Worm (Caenorhabditis elegans) whole organism, young adult: Measurements from ENCODE around the gene M163.8.

Experiments used
- F57C9.4 ChIP-seq: sonication (generic microtip); optimal IDR thresholded peaks from 2 replicates; lab custom pipeline; 2017; ENCODE audit warnings: mild to moderate bottlenecking, missing genetic modification characterization, missing compliant biosample characterization
- K12H6.12 ChIP-seq: fragments of 200-800 bp; sonication (Bioruptor generic); optimal IDR thresholded peaks from 2 replicates; lab custom pipeline; 2018; ENCODE audit warnings: mild to moderate bottlenecking, missing genetic modification characterization, missing compliant biosample characterization
- ama-1 ChIP-seq, 3 experiments: fragments of 150-350 bp in 1 of 3; sonication (generic microtip) in 2 of 3; optimal IDR thresholded peaks; 2 replicates each; lab custom pipeline; 2014 to 2018; ENCODE audit warnings: missing biosample characterization in 2 of 3, missing genetic modification characterization in 2 of 3, missing genetic modification reagents in 2 of 3
- gei-17 ChIP-seq: fragments of 200-800 bp; sonication (Bioruptor generic); optimal IDR thresholded peaks from 2 replicates; lab custom pipeline; 2018; ENCODE audit warnings: mild to moderate bottlenecking, missing genetic modification characterization, missing compliant biosample characterization
- hlh-26 ChIP-seq: fragments of 200-800 bp; sonication (Bioruptor generic); conservative IDR thresholded peaks from 2 replicates; pipeline ENCODE4 v1.3.6; 2022; ENCODE audit warnings: missing genetic modification reagents, missing genetic modification characterization, missing compliant biosample characterization
- lsl-1 ChIP-seq: fragments of 200-800 bp; sonication (Bioruptor generic); optimal IDR thresholded peaks from 2 replicates; lab custom pipeline; 2018; ENCODE audit warnings: mild to moderate bottlenecking, missing genetic modification characterization, moderate library complexity, missing compliant biosample characterization
- nfya-1 ChIP-seq: sonication (generic microtip); optimal IDR thresholded peaks from 2 replicates; lab custom pipeline; 2017; ENCODE audit warnings: antibody characterized with exemption, missing compliant biosample characterization, missing genetic modification characterization, borderline replicate concordance; ENCODE audit not compliant: insufficient read depth
- nhr-90 ChIP-seq: sonication (generic microtip); optimal IDR thresholded peaks from 2 replicates; lab custom pipeline; 2016; ENCODE audit warnings: missing genotype, mild to moderate bottlenecking, missing genetic modification characterization, missing compliant biosample characterization
- snpc-1.3 ChIP-seq: sonication (generic microtip); optimal IDR thresholded peaks from 2 replicates; lab custom pipeline; 2017; ENCODE audit warnings: missing genetic modification characterization, mild to moderate bottlenecking, missing compliant biosample characterization, antibody characterized with exemption, moderate library complexity, missing genotype, missing genetic modification reagents; ENCODE audit not compliant: insufficient read depth
- snpc-4 ChIP-seq, 5 experiments: fragments of 150-350 bp in 1 of 5; sonication (generic microtip) in 4 of 5; optimal IDR thresholded peaks; 2 replicates each; lab custom pipeline; 2014 to 2018; ENCODE audit warnings: missing genetic modification characterization in 5 of 5, missing biosample characterization in 3 of 5, antibody characterized with exemption in 2 of 5, mild to moderate bottlenecking in 2 of 5, missing compliant biosample characterization in 2 of 5, missing genotype in 2 of 5, moderate library complexity in 2 of 5, missing genetic modification reagents in 1 of 5
- sptf-2 ChIP-seq: fragments of 200-800 bp; sonication (Bioruptor generic); optimal IDR thresholded peaks from 2 replicates; lab custom pipeline; 2018; ENCODE audit warnings: mild to moderate bottlenecking, missing genetic modification characterization, missing compliant biosample characterization
- unc-62 ChIP-seq: fragments of 150-350 bp; optimal IDR thresholded peaks from 2 replicates; lab custom pipeline; 2014; ENCODE audit warnings: missing biosample characterization, missing genetic modification reagents, missing genetic modification characterization

DNA sequence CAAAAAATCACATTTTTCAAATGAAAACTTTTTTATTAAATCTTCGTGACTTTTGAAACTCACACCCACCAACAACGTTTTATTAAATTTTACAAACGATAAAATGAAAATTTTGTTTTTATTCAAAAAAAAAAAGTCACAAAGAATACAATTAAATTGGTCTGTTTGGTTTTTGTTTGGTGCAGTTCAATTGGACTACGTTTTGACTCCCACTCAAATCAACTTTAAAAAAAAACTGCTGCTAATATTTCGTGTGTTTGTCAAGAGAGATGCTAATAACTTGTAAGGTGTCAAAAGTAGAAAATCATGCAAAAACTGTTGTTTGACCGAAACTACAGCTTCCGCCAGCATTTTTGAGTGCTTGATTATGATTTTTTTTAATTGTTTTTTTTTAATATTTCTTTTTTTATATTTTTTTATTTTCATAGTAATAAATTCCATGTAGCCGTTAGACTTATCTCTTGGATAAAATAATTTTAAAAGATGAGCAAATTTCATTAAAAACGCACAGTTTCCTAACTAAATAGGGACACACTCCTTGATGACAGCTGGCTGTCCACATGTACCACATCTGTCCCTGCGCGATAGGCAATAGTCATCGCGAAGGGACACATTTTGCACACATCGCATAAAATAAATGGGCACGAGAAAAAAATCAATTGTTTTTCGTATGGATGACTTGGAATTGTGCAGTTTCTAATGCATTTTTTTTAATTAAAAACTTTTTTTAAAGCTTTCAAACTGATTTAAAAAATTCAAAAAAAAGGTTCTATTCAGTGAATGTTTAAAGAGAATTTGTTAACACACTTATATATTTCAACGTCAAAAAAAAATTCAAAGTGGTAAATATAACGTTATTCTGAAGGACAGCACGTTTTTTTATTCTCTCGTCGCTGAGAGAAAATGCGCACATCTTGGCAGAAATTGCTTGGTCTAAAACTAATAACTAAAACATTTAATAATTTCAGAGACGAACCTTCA is 40.7 kb downstream of the M163.8 start:
- TF ChIP-seq nfya-1 (tag; lab: Kevin White, UChicago) (no peak), hlh-26 (GFP tag; lab: Robert Waterston, UW) (no peak), gei-17 (peak; percentile 98), nhr-90 (tag; lab: Kevin White, UChicago) (peak; percentile 91), lsl-1 (GFP tag; lab: Kevin White, UChicago) (peak; percentile 18), unc-62 (GFP tag; lab: Kevin White, UChicago) (peak; percentile 79), snpc-1.3 (peak; percentile 56), K12H6.12 (tag; lab: Kevin White, UChicago) (peak; percentile 98), F57C9.4 (peak; percentile 81), sptf-2 (GFP tag; lab: Kevin White, UChicago) (peak; percentile 68), ama-1 (optimal IDR thresholded peaks at IDR 0.05; lab: Kevin White, UChicago) (no peak), ama-1 (GFP tag; optimal IDR thresholded peaks at IDR 0.05; lab: Kevin White, UChicago) (peak in 1 of 2 experiments; percentile 92), snpc-4 (GFP tag; optimal IDR thresholded peaks at IDR 0.05; lab: Kevin White, UChicago) (peak; percentile 67), snpc-4 (tag; optimal IDR thresholded peaks at IDR 0.05; lab: Kevin White, UChicago) (peak; percentile 43 to 93 (median 89))
